Fruit fly (Drosophila melanogaster) whole organism, embryonic: Measurements from ENCODE around the gene CG31776.

Experiments
- B-H1 ChIP-seq: fragments of 200-800 bp; sonication (Bioruptor generic); IDR thresholded peaks from 3 replicates; pipeline ENCODE4 v1.3.6; 2022; ENCODE audit warnings: missing biosample characterization, missing genetic modification characterization
- Bgb ChIP-seq: fragments of 200-800 bp; sonication (Bioruptor generic); IDR thresholded peaks from 2 replicates; pipeline ENCODE4 v1.3.6; 2022; ENCODE audit warnings: missing biosample characterization, missing genetic modification characterization; ENCODE audit not compliant: partially characterized antibody
- CG11398 ChIP-seq: fragments of 200-800 bp; sonication (Bioruptor generic); optimal IDR thresholded peaks from 2 replicates; lab custom pipeline; 2016; ENCODE audit warnings: missing biosample characterization, missing genetic modification characterization
- CG11456 ChIP-seq: fragments of 200-800 bp; sonication (Bioruptor generic); IDR thresholded peaks from 3 replicates; pipeline ENCODE4 v1.3.6; 2022; ENCODE audit warnings: missing biosample characterization, missing genetic modification characterization
- CG11504 ChIP-seq: fragments of 200-800 bp; sonication (Bioruptor generic); optimal IDR thresholded peaks from 3 replicates; lab custom pipeline; 2019; ENCODE audit warnings: missing biosample characterization, mild to moderate bottlenecking, missing genetic modification characterization, moderate library complexity
- CG11560 ChIP-seq: fragments of 200-800 bp; sonication (Bioruptor generic); IDR thresholded peaks from 3 replicates; pipeline ENCODE4 v1.3.6; 2022; ENCODE audit warnings: missing biosample characterization, missing genetic modification characterization
- CG11723 ChIP-seq: fragments of 200-800 bp; sonication (Bioruptor generic); optimal IDR thresholded peaks from 2 replicates; lab custom pipeline; 2017; ENCODE audit warnings: missing biosample characterization, mild to moderate bottlenecking, missing genetic modification characterization
- CG14667 ChIP-seq: fragments of 200-800 bp; sonication (Bioruptor generic); IDR thresholded peaks from 2 replicates; pipeline ENCODE4 v1.3.6; 2022; ENCODE audit warnings: missing biosample characterization, missing genetic modification characterization
- CG15011 ChIP-seq: fragments of 200-800 bp; sonication (Bioruptor generic); optimal IDR thresholded peaks from 3 replicates; lab custom pipeline; 2018; ENCODE audit warnings: missing biosample characterization, mild to moderate bottlenecking, missing genetic modification characterization
- CG16815 ChIP-seq: fragments of 200-800 bp; sonication (Bioruptor generic); optimal IDR thresholded peaks from 3 replicates; lab custom pipeline; 2017; ENCODE audit warnings: missing biosample characterization, mild to moderate bottlenecking, missing genetic modification characterization
- CG16863 ChIP-seq: fragments of 200-800 bp; sonication (Bioruptor generic); optimal IDR thresholded peaks from 3 replicates; lab custom pipeline; 2016; ENCODE audit warnings: missing biosample characterization, missing genetic modification characterization
- CG17912 ChIP-seq: fragments of 200-800 bp; sonication (Bioruptor generic); optimal IDR thresholded peaks from 2 replicates; lab custom pipeline; 2018; ENCODE audit warnings: missing biosample characterization, mild to moderate bottlenecking, missing genetic modification characterization
- CG18599 ChIP-seq: fragments of 200-800 bp; sonication (Bioruptor generic); optimal IDR thresholded peaks from 3 replicates; lab custom pipeline; 2017; ENCODE audit warnings: missing biosample characterization, missing genetic modification characterization, mild to moderate bottlenecking, moderate library complexity, missing genetic modification reagents
- CG2120 ChIP-seq: fragments of 200-800 bp; sonication (Bioruptor generic); optimal IDR thresholded peaks from 3 replicates; lab custom pipeline; 2016; ENCODE audit warnings: missing biosample characterization, missing genetic modification characterization
- CG30403 ChIP-seq: fragments of 200-800 bp; sonication (Bioruptor generic); optimal IDR thresholded peaks from 3 replicates; lab custom pipeline; 2016; ENCODE audit warnings: missing biosample characterization, missing genetic modification characterization
- CG33213 ChIP-seq: fragments of 200-800 bp; sonication (Bioruptor generic); optimal IDR thresholded peaks from 3 replicates; lab custom pipeline; 2016; ENCODE audit warnings: missing biosample characterization, missing genetic modification characterization
- CG34422 ChIP-seq: fragments of 200-800 bp; sonication (Bioruptor generic); IDR thresholded peaks from 3 replicates; pipeline ENCODE4 v1.3.6; 2022; ENCODE audit warnings: missing biosample characterization, missing genetic modification characterization
- CG7372 ChIP-seq: fragments of 200-800 bp; sonication (Bioruptor generic); IDR thresholded peaks from 2 replicates; pipeline ENCODE4 v1.3.6; 2022; ENCODE audit warnings: missing biosample characterization, missing genetic modification characterization
- CG9609 ChIP-seq: fragments of 200-800 bp; sonication (Bioruptor generic); optimal IDR thresholded peaks from 3 replicates; lab custom pipeline; 2016; ENCODE audit warnings: missing biosample characterization, missing genetic modification characterization
- Fer1 ChIP-seq: fragments of 200-800 bp; sonication (Bioruptor generic); optimal IDR thresholded peaks from 2 replicates; lab custom pipeline; 2017; ENCODE audit warnings: missing biosample characterization, mild to moderate bottlenecking, missing genetic modification characterization
- HLH4C ChIP-seq: fragments of 200-800 bp; sonication (Bioruptor generic); IDR thresholded peaks from 3 replicates; pipeline ENCODE4 v1.3.6; 2022; ENCODE audit warnings: missing biosample characterization, missing genetic modification characterization; ENCODE audit not compliant: partially characterized antibody
- Hr51 ChIP-seq, 2 experiments: fragments of 200-800 bp; sonication (Bioruptor generic); optimal IDR thresholded peaks; 2 replicates in 1 of 2; 3 replicates in 1 of 2; lab custom pipeline; 2016 to 2018; ENCODE audit warnings: missing biosample characterization in 2 of 2, missing genetic modification characterization in 2 of 2, mild to moderate bottlenecking in 1 of 2, moderate library complexity in 1 of 2
- Hr78 ChIP-seq, 2 experiments: fragments of 200-800 bp in 1 of 2; fragments of >200 bp in 1 of 2; sonication (Bioruptor generic) in 1 of 2; optimal IDR thresholded peaks; 2 replicates each; lab custom pipeline; 2017 to 2019; ENCODE audit warnings: missing biosample characterization in 2 of 2, missing genetic modification characterization in 2 of 2, mild to moderate bottlenecking in 1 of 2, moderate library complexity in 1 of 2
- Mad ChIP-seq: fragments of 200-800 bp; sonication (Bioruptor generic); optimal IDR thresholded peaks from 2 replicates; lab custom pipeline; 2016; ENCODE audit warnings: missing biosample characterization, missing genetic modification characterization
- PHDP ChIP-seq: fragments of 200-800 bp; sonication (Bioruptor generic); optimal IDR thresholded peaks from 3 replicates; lab custom pipeline; 2018; ENCODE audit warnings: missing biosample characterization, mild to moderate bottlenecking, missing genetic modification characterization, moderate library complexity
- Pdp1 ChIP-seq, 2 experiments: fragments of 200-800 bp; sonication (Bioruptor generic); optimal IDR thresholded peaks; 3 replicates each; lab custom pipeline; 2016; ENCODE audit warnings: missing biosample characterization in 2 of 2, missing genetic modification characterization in 2 of 2, mild to moderate bottlenecking in 1 of 2, moderate library complexity in 1 of 2
- Side ChIP-seq: fragments of 200-800 bp; sonication (Bioruptor generic); optimal IDR thresholded peaks from 2 replicates; lab custom pipeline; 2016; ENCODE audit warnings: missing biosample characterization, missing genetic modification characterization
- Usf ChIP-seq: fragments of 200-800 bp; sonication (Bioruptor generic); optimal IDR thresholded peaks from 2 replicates; lab custom pipeline; 2017; ENCODE audit warnings: missing genotype, missing biosample characterization, missing genetic modification characterization
- ash1 ChIP-seq: fragments of 200-800 bp; sonication (Bioruptor generic); optimal IDR thresholded peaks from 2 replicates; lab custom pipeline; 2018; ENCODE audit warnings: missing biosample characterization, mild to moderate bottlenecking, missing genetic modification characterization
- ato ChIP-seq: fragments of 200-800 bp; sonication (Bioruptor generic); IDR thresholded peaks from 2 replicates; pipeline ENCODE4 v1.3.6; 2022; ENCODE audit warnings: missing biosample characterization, missing genetic modification characterization; ENCODE audit not compliant: partially characterized antibody
- cato ChIP-seq: fragments of 200-800 bp; sonication (Bioruptor generic); optimal IDR thresholded peaks from 2 replicates; lab custom pipeline; 2016; ENCODE audit warnings: missing biosample characterization, missing genetic modification characterization, borderline replicate concordance
- corto ChIP-seq: fragments of 200-800 bp; sonication (Bioruptor generic); optimal IDR thresholded peaks from 2 replicates; lab custom pipeline; 2016; ENCODE audit warnings: missing biosample characterization, mild to moderate bottlenecking, missing genetic modification characterization, moderate library complexity
- cwo ChIP-seq: fragments of 200-800 bp; sonication (Bioruptor generic); optimal IDR thresholded peaks from 3 replicates; lab custom pipeline; 2017; ENCODE audit warnings: missing biosample characterization, missing genetic modification characterization, mild to moderate bottlenecking, moderate library complexity, missing genetic modification reagents
- dati ChIP-seq: fragments of 200-800 bp; sonication (Bioruptor generic); IDR thresholded peaks from 2 replicates; pipeline ENCODE4 v1.3.6; 2022; ENCODE audit warnings: missing biosample characterization, missing genetic modification characterization
- dmrt99B ChIP-seq: fragments of 200-800 bp; sonication (Bioruptor generic); optimal IDR thresholded peaks from 2 replicates; lab custom pipeline; 2018; ENCODE audit warnings: missing biosample characterization, mild to moderate bottlenecking, missing genetic modification characterization, moderate library complexity
- fd64A ChIP-seq: fragments of 200-800 bp; sonication (Bioruptor generic); optimal IDR thresholded peaks from 3 replicates; lab custom pipeline; 2018; ENCODE audit warnings: missing biosample characterization, mild to moderate bottlenecking, missing genetic modification characterization
- fd96Cb ChIP-seq: fragments of 200-800 bp; sonication (Bioruptor generic); optimal IDR thresholded peaks from 2 replicates; lab custom pipeline; 2018; ENCODE audit warnings: missing biosample characterization, mild to moderate bottlenecking, missing genetic modification characterization, moderate library complexity
- grau ChIP-seq: fragments of 200-800 bp; optimal IDR thresholded peaks from 3 replicates; lab custom pipeline; 2019; ENCODE audit warnings: missing biosample characterization, mild to moderate bottlenecking, missing genetic modification characterization, moderate library complexity
- inv ChIP-seq: fragments of 200-800 bp; sonication (Bioruptor generic); IDR thresholded peaks from 2 replicates; pipeline ENCODE4 v1.3.6; 2022; ENCODE audit warnings: missing biosample characterization, missing genetic modification characterization; ENCODE audit not compliant: partially characterized antibody
- lilli ChIP-seq: fragments of 200-800 bp; sonication (Bioruptor generic); optimal IDR thresholded peaks from 3 replicates; lab custom pipeline; 2016; ENCODE audit warnings: missing biosample characterization, missing genetic modification characterization
- mam ChIP-seq: fragments of 200-800 bp; sonication (Bioruptor generic); optimal IDR thresholded peaks from 3 replicates; lab custom pipeline; 2016; ENCODE audit warnings: missing biosample characterization, missing genetic modification characterization
- pb ChIP-seq: fragments of 200-800 bp; sonication (Bioruptor generic); optimal IDR thresholded peaks from 3 replicates; lab custom pipeline; 2016; ENCODE audit warnings: missing biosample characterization, missing genetic modification characterization
- pnt ChIP-seq: fragments of 200-800 bp; sonication (Bioruptor generic); optimal IDR thresholded peaks from 3 replicates; lab custom pipeline; 2016; ENCODE audit warnings: missing biosample characterization, missing genetic modification characterization
- ranshi ChIP-seq: fragments of 200-800 bp; sonication (Bioruptor generic); IDR thresholded peaks from 2 replicates; pipeline ENCODE4 v1.3.6; 2022; ENCODE audit warnings: missing biosample characterization, missing genetic modification characterization
- sd ChIP-seq: fragments of 200-800 bp; sonication (Bioruptor generic); optimal IDR thresholded peaks from 3 replicates; lab custom pipeline; 2018; ENCODE audit warnings: missing biosample characterization, mild to moderate bottlenecking, missing genetic modification characterization, moderate library complexity
- sens ChIP-seq: fragments of 200-800 bp; sonication (Bioruptor generic); peaks from one replicate; lab custom pipeline; 2016; ENCODE audit warnings: missing biosample characterization, missing genetic modification characterization
- sens-2 ChIP-seq: fragments of 200-800 bp; sonication (Bioruptor generic); IDR thresholded peaks from 2 replicates; pipeline ENCODE4 v1.3.6; 2022; ENCODE audit warnings: missing biosample characterization, missing genetic modification characterization
- so ChIP-seq: fragments of 200-800 bp; sonication (Bioruptor generic); IDR thresholded peaks from 3 replicates; pipeline ENCODE4 v1.3.6; 2022; ENCODE audit warnings: missing biosample characterization, missing genetic modification characterization
- sug ChIP-seq: fragments of 200-800 bp; optimal IDR thresholded peaks from 2 replicates; lab custom pipeline; 2019; ENCODE audit warnings: missing biosample characterization, mild to moderate bottlenecking, missing genetic modification characterization, moderate library complexity
- usp ChIP-seq: fragments of >200 bp; optimal IDR thresholded peaks from 2 replicates; lab custom pipeline; 2017; ENCODE audit warnings: missing biosample characterization, missing genetic modification characterization

The CG31776 gene

dm6 chr2L:3440322-3440721 lies 29.7 kb upstream of the CG31776 start (continued):
- TF ChIP-seq CG16863 (GFP tag; lab: Kevin White, UChicago) (peak; percentile 48), CG11398 (no peak), CG16815 (GFP tag; lab: Kevin White, UChicago) (peak; percentile 25), pb (GFP tag; lab: Kevin White, UChicago) (no peak), dmrt99B (tag; lab: Kevin White, UChicago) (peak; percentile 85), cato (GFP tag; lab: Kevin White, UChicago) (peak; percentile 54), CG11504 (tag; lab: Kevin White, UChicago) (peak; percentile 69), CG11456 (GFP tag; lab: Robert Waterston, UW) (peak; percentile 74; the same call in 1 of the 3 replicates), HLH4C (GFP tag; lab: Robert Waterston, UW) (no peak), CG2120 (peak; percentile 55), sd (tag; lab: Kevin White, UChicago) (no peak), CG11723 (peak; percentile 35), Pdp1 (GFP tag; optimal IDR thresholded peaks at IDR 0.05; lab: Kevin White, UChicago) (no peak), so (GFP tag; lab: Robert Waterston, UW) (peak; percentile 74; the same call in 2 of the 3 replicates), Fer1 (GFP tag; lab: Kevin White, UChicago) (peak; percentile 73), sens (GFP tag; lab: Kevin White, UChicago) (peak; percentile 88), usp (GFP tag; lab: Kevin White, UChicago) (no peak), dati (GFP tag; lab: Robert Waterston, UW) (peak; percentile 56; the same call in 1 of the 2 replicates), CG9609 (GFP tag; lab: Kevin White, UChicago) (peak; percentile 69), CG30403 (GFP tag; lab: Kevin White, UChicago) (peak; percentile 63), lilli (GFP tag; lab: Kevin White, UChicago) (no peak), CG33213 (GFP tag; lab: Kevin White, UChicago) (no peak), fd64A (GFP tag; lab: Kevin White, UChicago) (no peak), inv (no peak), CG34422 (GFP tag; lab: Robert Waterston, UW) (peak; percentile 83; the same call in 2 of the 3 replicates), cwo (GFP tag; lab: Kevin White, UChicago) (peak; percentile 93), fd96Cb (tag; lab: Kevin White, UChicago) (peak; percentile 70), mam (GFP tag; lab: Kevin White, UChicago) (peak; percentile 27), sug (no peak), Hr78 (GFP tag; optimal IDR thresholded peaks at IDR 0.05; lab: Kevin White, UChicago) (no peak), CG17912 (no peak), grau (tag; lab: Kevin White, UChicago) (peak; percentile 37), CG18599 (GFP tag; lab: Kevin White, UChicago) (peak; percentile 72), ranshi (GFP tag; lab: Robert Waterston, UW) (peak; percentile 56), CG11560 (peak; percentile 58; the same call in 2 of the 3 replicates), CG14667 (GFP tag; lab: Robert Waterston, UW) (no peak), Usf (GFP tag; lab: Kevin White, UChicago) (no peak), Hr51 (GFP tag; optimal IDR thresholded peaks at IDR 0.05; lab: Kevin White, UChicago) (peak; percentile 40 to 80), Side (GFP tag; lab: Kevin White, UChicago) (peak; percentile 36), Mad (peak; percentile 55), B-H1 (GFP tag; lab: Robert Waterston, UW) (peak; percentile 81), Bgb (GFP tag; lab: Robert Waterston, UW) (no peak), PHDP (tag; lab: Kevin White, UChicago) (peak; percentile 68), ash1 (no peak), sens-2 (GFP tag; lab: Robert Waterston, UW) (peak; percentile 43; the same call in 1 of the 2 replicates), CG15011 (GFP tag; lab: Kevin White, UChicago) (no peak), CG7372 (peak; percentile 70), corto (no peak), pnt (GFP tag; lab: Kevin White, UChicago) (peak; percentile 29), ato (GFP tag; lab: Robert Waterston, UW) (no peak)
